Worm (Caenorhabditis elegans): ENCODE measurements around the gene srh-56.

- TF ChIP-seq ref-1 (GFP tag; conservative IDR thresholded peaks at IDR 0.05) (no peak), flt-1 (GFP tag; IDR thresholded peaks at IDR 0.05) (no peak)
Measured at ce11 chrV:2725225-2725624, 46.4 kb upstream of the srh-56 start, which contains the start of gene srg-59.

Data from whole organism, midembryonic.